Worm (Caenorhabditis elegans) whole organism, mixed stage, embryonic: Measurements from ENCODE around the gene F01F1.14.

Experiments
- blmp-1 ChIP-seq: fragments of 150-350 bp; optimal IDR thresholded peaks from 2 replicates; lab custom pipeline; 2014; ENCODE audit warnings: missing biosample characterization, missing genetic modification characterization
- ceh-43 ChIP-seq: fragments of 200-800 bp; sonication (Bioruptor generic); optimal IDR thresholded peaks from 2 replicates; lab custom pipeline; 2018; ENCODE audit warnings: mild to moderate bottlenecking, missing genetic modification characterization, moderate library complexity, missing compliant biosample characterization
- elt-1 ChIP-seq: sonication (generic microtip); optimal IDR thresholded peaks from 2 replicates; lab custom pipeline; 2017; ENCODE audit warnings: missing genetic modification characterization, mild to moderate bottlenecking, missing compliant biosample characterization, antibody characterized with exemption, moderate library complexity, borderline replicate concordance; ENCODE audit not compliant: insufficient read depth
- mep-1 ChIP-seq: fragments of 150-350 bp; optimal IDR thresholded peaks from 2 replicates; lab custom pipeline; 2017; ENCODE audit warnings: missing biosample characterization, missing genetic modification reagents, missing genetic modification characterization, inconsistent platforms
- nhr-12 ChIP-seq: fragments of 150-350 bp; optimal IDR thresholded peaks from 2 replicates; lab custom pipeline; 2014; ENCODE audit warnings: missing biosample characterization, missing genetic modification characterization
- unc-39 ChIP-seq: fragments of 150-350 bp; optimal IDR thresholded peaks from 2 replicates; lab custom pipeline; 2014; ENCODE audit warnings: missing biosample characterization, missing genetic modification characterization
- ztf-11 ChIP-seq: fragments of 150-350 bp; optimal IDR thresholded peaks from 2 replicates; lab custom pipeline; 2014; ENCODE audit warnings: missing biosample characterization, missing genetic modification characterization

DNA sequence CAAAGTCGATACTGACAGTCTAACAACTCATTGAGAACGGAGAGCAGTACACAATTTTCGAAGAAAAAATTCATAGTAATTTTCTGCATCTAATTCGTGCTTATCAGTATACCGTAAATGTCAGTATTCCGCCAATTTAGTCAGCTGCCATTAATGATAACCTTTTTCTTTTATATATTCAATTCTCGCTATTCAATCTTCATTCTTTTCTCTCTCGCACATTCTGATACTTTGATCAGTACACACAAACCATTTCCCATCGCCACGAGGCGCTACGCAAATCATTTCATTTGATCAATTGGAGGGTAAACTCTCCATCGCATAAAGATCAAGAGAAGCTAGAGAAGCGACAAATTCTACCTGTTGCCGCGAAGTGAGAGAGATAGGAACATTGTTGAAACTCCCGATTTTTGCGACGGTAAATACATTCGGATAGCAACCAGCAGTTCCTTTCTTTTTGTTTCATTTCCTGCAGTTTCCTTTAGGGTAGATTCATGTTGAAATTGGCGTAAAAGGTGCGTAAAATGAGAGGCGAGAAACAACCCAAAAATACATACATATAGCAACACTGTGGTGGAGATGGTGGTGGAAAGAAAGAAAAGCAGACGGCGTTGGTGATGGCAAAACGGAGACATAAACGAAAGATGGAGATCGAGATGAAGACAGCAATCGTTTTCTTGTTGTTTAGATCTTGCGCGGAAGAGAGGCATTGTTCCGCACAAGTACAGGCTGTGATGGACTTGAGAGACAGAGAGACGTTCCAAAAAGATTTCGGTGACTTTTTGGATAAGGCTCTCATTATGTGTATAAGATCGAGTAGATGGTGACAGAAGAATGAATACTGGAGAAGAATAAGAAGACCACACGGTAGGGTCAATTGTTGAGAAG, 44.3 kb downstream of the F01F1.14 start:
- no peak for TF ChIP-seq unc-39 (tag; lab: Kevin White, UChicago)
- no peak for TF ChIP-seq nhr-12
- no peak for TF ChIP-seq blmp-1 (tag; lab: Kevin White, UChicago)
- TF ChIP-seq ceh-43 (GFP tag; lab: Kevin White, UChicago): no peak
- TF ChIP-seq ztf-11 (tag; lab: Kevin White, UChicago): no peak
- peak; percentile 95 for TF ChIP-seq elt-1 (tag; lab: Kevin White, UChicago)
- TF ChIP-seq mep-1 (tag; lab: Kevin White, UChicago): peak; percentile 26
